Fruit fly (Drosophila melanogaster) whole organism, adult: ENCODE measurements around the gene nac.

Experiments used
- CG1620 ChIP-seq: fragments of 200-800 bp; sonication (Bioruptor generic); optimal IDR thresholded peaks from 2 replicates; lab custom pipeline; 2016; ENCODE audit warnings: missing biosample characterization, missing genetic modification characterization
- CG33017 ChIP-seq: fragments of 200-800 bp; sonication (Bioruptor generic); optimal IDR thresholded peaks from 2 replicates; lab custom pipeline; 2018; ENCODE audit warnings: missing biosample characterization, mild to moderate bottlenecking, missing genetic modification characterization, moderate library complexity
- CG7045 ChIP-seq: fragments of 200-800 bp; sonication (Bioruptor generic); optimal IDR thresholded peaks from 2 replicates; lab custom pipeline; 2017; ENCODE audit warnings: missing biosample characterization, mild to moderate bottlenecking, missing genetic modification characterization
- Mnt ChIP-seq: fragments of 200-800 bp; sonication (Bioruptor generic); optimal IDR thresholded peaks from 2 replicates; lab custom pipeline; 2016; ENCODE audit warnings: missing biosample characterization, mild to moderate bottlenecking, missing genetic modification characterization
- pad ChIP-seq: fragments of 200-800 bp; sonication (Bioruptor generic); optimal IDR thresholded peaks from 3 replicates; lab custom pipeline; 2017; ENCODE audit warnings: missing biosample characterization, missing genetic modification characterization, mild to moderate bottlenecking, moderate library complexity, missing genetic modification reagents

- TF ChIP-seq pad (no peak), CG33017 (tag; lab: Kevin White, UChicago) (no peak), CG7045 (no peak), CG1620 (GFP tag; lab: Kevin White, UChicago) (no peak), Mnt (GFP tag; lab: Kevin White, UChicago) (no peak)
These were observed 30.6 kb upstream of the nac start for dm6 chr3R:8334471-8334783.
